Fruit fly (Drosophila melanogaster) whole organism, embryonic: Measurements from ENCODE around the gene Lip3.

Source experiments
- Antp ChIP-seq: fragments of 200-800 bp; sonication (Bioruptor generic); optimal IDR thresholded peaks from 3 replicates; lab custom pipeline; 2016; ENCODE audit warnings: missing biosample characterization, missing genetic modification characterization
- Asciz ChIP-seq: fragments of 200-800 bp; sonication (Bioruptor generic); optimal IDR thresholded peaks from 2 replicates; lab custom pipeline; 2017; ENCODE audit warnings: missing biosample characterization, mild to moderate bottlenecking, missing genetic modification characterization, missing genetic modification reagents
- CG10462 ChIP-seq: fragments of 200-800 bp; sonication (Bioruptor generic); optimal IDR thresholded peaks from 2 replicates; lab custom pipeline; 2016; ENCODE audit warnings: missing biosample characterization, missing genetic modification characterization
- CG12071 ChIP-seq: fragments of 200-800 bp; sonication (Bioruptor generic); optimal IDR thresholded peaks from 3 replicates; lab custom pipeline; 2018; ENCODE audit warnings: missing biosample characterization, mild to moderate bottlenecking, missing genetic modification characterization
- CG12104 ChIP-seq: fragments of 200-800 bp; sonication (Bioruptor generic); optimal IDR thresholded peaks from 3 replicates; lab custom pipeline; 2016; ENCODE audit warnings: missing biosample characterization, missing genetic modification characterization
- CG12236 ChIP-seq: fragments of 200-800 bp; sonication (Bioruptor generic); optimal IDR thresholded peaks from 2 replicates; lab custom pipeline; 2016; ENCODE audit warnings: missing biosample characterization, missing genetic modification characterization
- CG12391 ChIP-seq: fragments of 200-800 bp; sonication (Bioruptor generic); optimal IDR thresholded peaks from 3 replicates; lab custom pipeline; 2018; ENCODE audit warnings: missing biosample characterization, mild to moderate bottlenecking, missing genetic modification characterization, moderate library complexity
- CG16815 ChIP-seq: fragments of 200-800 bp; sonication (Bioruptor generic); optimal IDR thresholded peaks from 3 replicates; lab custom pipeline; 2017; ENCODE audit warnings: missing biosample characterization, mild to moderate bottlenecking, missing genetic modification characterization
- CG1792 ChIP-seq: fragments of 200-800 bp; sonication (Bioruptor generic); optimal IDR thresholded peaks from 2 replicates; lab custom pipeline; 2016; ENCODE audit warnings: missing biosample characterization, missing genetic modification characterization
- CG18619 ChIP-seq: fragments of 200-800 bp; sonication (Bioruptor generic); optimal IDR thresholded peaks from 3 replicates; lab custom pipeline; 2017; ENCODE audit warnings: missing biosample characterization, mild to moderate bottlenecking, missing genetic modification characterization
- CG2199 ChIP-seq: fragments of 200-800 bp; sonication (Bioruptor generic); IDR thresholded peaks from 3 replicates; pipeline ENCODE4 v1.3.6; 2022; ENCODE audit warnings: missing biosample characterization, missing genetic modification characterization
- CG31441 ChIP-seq: fragments of 200-800 bp; sonication (Bioruptor generic); IDR thresholded peaks from 2 replicates; pipeline ENCODE4 v1.3.6; 2022; ENCODE audit warnings: missing biosample characterization, missing genetic modification characterization
- CG3281 ChIP-seq: fragments of 200-800 bp; sonication (Bioruptor generic); optimal IDR thresholded peaks from 3 replicates; lab custom pipeline; 2017; ENCODE audit warnings: missing biosample characterization, mild to moderate bottlenecking, missing genetic modification characterization
- CG5180 ChIP-seq: fragments of 200-800 bp; sonication (Bioruptor generic); optimal IDR thresholded peaks from 3 replicates; lab custom pipeline; 2017; ENCODE audit warnings: missing biosample characterization, missing genetic modification characterization, mild to moderate bottlenecking, moderate library complexity, missing genetic modification reagents
- CG6683 ChIP-seq: fragments of 200-800 bp; sonication (Bioruptor generic); optimal IDR thresholded peaks from 2 replicates; lab custom pipeline; 2017; ENCODE audit warnings: missing biosample characterization, mild to moderate bottlenecking, missing genetic modification characterization, missing genetic modification reagents
- CG8388 ChIP-seq: fragments of 200-800 bp; sonication (Bioruptor generic); optimal IDR thresholded peaks from 2 replicates; lab custom pipeline; 2019; ENCODE audit warnings: missing biosample characterization, mild to moderate bottlenecking, missing genetic modification characterization, moderate library complexity
- CG8765 ChIP-seq: fragments of 200-800 bp; sonication (Bioruptor generic); IDR thresholded peaks from 2 replicates; pipeline ENCODE4 v1.3.6; 2022; ENCODE audit warnings: missing biosample characterization, missing genetic modification characterization
- CG8944 ChIP-seq: fragments of 200-800 bp; sonication (Bioruptor generic); optimal IDR thresholded peaks from 3 replicates; lab custom pipeline; 2016; ENCODE audit warnings: missing biosample characterization, missing genetic modification characterization
- CHES-1-like ChIP-seq: fragments of 200-800 bp; sonication (Bioruptor generic); optimal IDR thresholded peaks from 2 replicates; lab custom pipeline; 2016; ENCODE audit warnings: missing biosample characterization, missing genetic modification characterization
- Chrac-16 ChIP-seq: fragments of 200-800 bp; sonication (Bioruptor generic); optimal IDR thresholded peaks from 3 replicates; lab custom pipeline; 2016; ENCODE audit warnings: missing biosample characterization, missing genetic modification characterization
- Dip2 ChIP-seq: fragments of 200-800 bp; sonication (Bioruptor generic); IDR thresholded peaks from 2 replicates; pipeline ENCODE4 v1.3.6; 2022; ENCODE audit warnings: missing biosample characterization, missing genetic modification characterization
- E2f1 ChIP-seq: fragments of 200-800 bp; sonication (Bioruptor generic); IDR thresholded peaks from 2 replicates; pipeline ENCODE4 v1.3.6; 2022; ENCODE audit warnings: missing biosample characterization, missing genetic modification characterization
- Ets97D ChIP-seq: fragments of 200-800 bp; sonication (Bioruptor generic); optimal IDR thresholded peaks from 3 replicates; lab custom pipeline; 2016; ENCODE audit warnings: missing biosample characterization, missing genetic modification characterization
- HLH4C ChIP-seq: fragments of 200-800 bp; sonication (Bioruptor generic); IDR thresholded peaks from 3 replicates; pipeline ENCODE4 v1.3.6; 2022; ENCODE audit warnings: missing biosample characterization, missing genetic modification characterization; ENCODE audit not compliant: partially characterized antibody
- Hmr ChIP-seq: fragments of 200-800 bp; sonication (Bioruptor generic); optimal IDR thresholded peaks from 3 replicates; lab custom pipeline; 2017; ENCODE audit warnings: mild to moderate bottlenecking, missing biosample characterization, missing genetic modification reagents, missing genetic modification characterization
- NC2α ChIP-seq: fragments of 200-800 bp; sonication (Bioruptor generic); optimal IDR thresholded peaks from 2 replicates; lab custom pipeline; 2016; ENCODE audit warnings: missing biosample characterization, missing genetic modification characterization
- NFAT ChIP-seq: fragments of 200-800 bp; sonication (Bioruptor generic); IDR thresholded peaks from 2 replicates; pipeline ENCODE4 v1.3.6; 2022; ENCODE audit warnings: missing biosample characterization, missing genetic modification characterization
- Oli ChIP-seq: fragments of 200-800 bp; sonication (Bioruptor generic); optimal IDR thresholded peaks from 2 replicates; lab custom pipeline; 2018; ENCODE audit warnings: missing biosample characterization, mild to moderate bottlenecking, missing genetic modification characterization, moderate library complexity
- Tbp ChIP-seq: fragments of >200 bp; optimal IDR thresholded peaks from 2 replicates; lab custom pipeline; 2018; ENCODE audit warnings: missing biosample characterization, missing genetic modification characterization
- Xrp1 ChIP-seq: fragments of 200-800 bp; sonication (Bioruptor generic); IDR thresholded peaks from 2 replicates; pipeline ENCODE4 v1.3.6; 2022; ENCODE audit warnings: missing biosample characterization, missing genetic modification characterization
- br ChIP-seq: fragments of >200 bp; optimal IDR thresholded peaks from 2 replicates; lab custom pipeline; 2017
- btn ChIP-seq: fragments of 200-800 bp; sonication (Bioruptor generic); optimal IDR thresholded peaks from 2 replicates; lab custom pipeline; 2016; ENCODE audit warnings: missing biosample characterization, missing genetic modification characterization
- cas ChIP-seq: fragments of 200-800 bp; sonication (Bioruptor generic); IDR thresholded peaks from 2 replicates; pipeline ENCODE4 v1.3.6; 2022; ENCODE audit warnings: missing biosample characterization, missing genetic modification characterization
- ci ChIP-seq: fragments of 200-800 bp; sonication (Bioruptor generic); IDR thresholded peaks from 3 replicates; pipeline ENCODE4 v1.3.6; 2022; ENCODE audit warnings: missing biosample characterization, missing genetic modification characterization
- dimm ChIP-seq: fragments of 200-800 bp; sonication (Bioruptor generic); IDR thresholded peaks from 2 replicates; pipeline ENCODE4 v1.3.6; 2022; ENCODE audit warnings: missing biosample characterization, missing genetic modification characterization
- fd96Cb ChIP-seq: fragments of 200-800 bp; sonication (Bioruptor generic); optimal IDR thresholded peaks from 2 replicates; lab custom pipeline; 2018; ENCODE audit warnings: missing biosample characterization, mild to moderate bottlenecking, missing genetic modification characterization, moderate library complexity
- jumu ChIP-seq: fragments of 200-800 bp; sonication (Bioruptor generic); optimal IDR thresholded peaks from 3 replicates; lab custom pipeline; 2016; ENCODE audit warnings: missing biosample characterization, missing genetic modification characterization
- lmd ChIP-seq: fragments of 200-800 bp; sonication (Bioruptor generic); IDR thresholded peaks from 2 replicates; pipeline ENCODE4 v1.3.6; 2022; ENCODE audit warnings: missing biosample characterization, missing genetic modification characterization
- lola ChIP-seq, 3 experiments: fragments of >200 bp in 2 of 3; fragments of 200-800 bp in 1 of 3; sonication (Bioruptor generic) in 1 of 3; optimal IDR thresholded peaks; 2 replicates each; lab custom pipeline; 2017 to 2019; ENCODE audit warnings: missing biosample characterization in 3 of 3, missing genetic modification characterization in 3 of 3, mild to moderate bottlenecking in 1 of 3, moderate library complexity in 1 of 3
- pb ChIP-seq: fragments of 200-800 bp; sonication (Bioruptor generic); optimal IDR thresholded peaks from 3 replicates; lab custom pipeline; 2016; ENCODE audit warnings: missing biosample characterization, missing genetic modification characterization
- ranshi ChIP-seq: fragments of 200-800 bp; sonication (Bioruptor generic); IDR thresholded peaks from 2 replicates; pipeline ENCODE4 v1.3.6; 2022; ENCODE audit warnings: missing biosample characterization, missing genetic modification characterization
- ro ChIP-seq: fragments of 200-800 bp; sonication (Bioruptor generic); IDR thresholded peaks from 2 replicates; pipeline ENCODE4 v1.3.6; 2022; ENCODE audit warnings: missing biosample characterization, missing genetic modification characterization
- sens-2 ChIP-seq: fragments of 200-800 bp; sonication (Bioruptor generic); IDR thresholded peaks from 2 replicates; pipeline ENCODE4 v1.3.6; 2022; ENCODE audit warnings: missing biosample characterization, missing genetic modification characterization
- sqz ChIP-seq: fragments of 200-800 bp; sonication (Bioruptor generic); optimal IDR thresholded peaks from 3 replicates; lab custom pipeline; 2018; ENCODE audit warnings: missing biosample characterization, mild to moderate bottlenecking, missing genetic modification characterization
- sr ChIP-seq: fragments of 200-800 bp; sonication (Bioruptor generic); IDR thresholded peaks from 3 replicates; pipeline ENCODE4 v1.3.6; 2022; ENCODE audit warnings: missing biosample characterization, missing genetic modification characterization
- tll ChIP-seq, 2 experiments: fragments of 200-800 bp in 1 of 2; fragments of >200 bp in 1 of 2; sonication (Bioruptor generic) in 1 of 2; optimal IDR thresholded peaks; 2 replicates each; lab custom pipeline; 2017 to 2019; ENCODE audit warnings: missing biosample characterization in 2 of 2, missing genetic modification characterization in 2 of 2, mild to moderate bottlenecking in 1 of 2, moderate library complexity in 1 of 2
- trem ChIP-seq: fragments of 200-800 bp; optimal IDR thresholded peaks from 3 replicates; lab custom pipeline; 2019; ENCODE audit warnings: missing biosample characterization, mild to moderate bottlenecking, missing genetic modification characterization, moderate library complexity
- twi ChIP-seq: fragments of 200-800 bp; optimal IDR thresholded peaks from 2 replicates; lab custom pipeline; 2019; ENCODE audit warnings: missing biosample characterization, mild to moderate bottlenecking, missing genetic modification characterization, moderate library complexity
- vnd ChIP-seq: fragments of 200-800 bp; sonication (Bioruptor generic); IDR thresholded peaks from 3 replicates; pipeline ENCODE4 v1.3.6; 2022; ENCODE audit warnings: missing biosample characterization, missing genetic modification characterization; ENCODE audit not compliant: partially characterized antibody

Lip3 gene

dm6 chr3R:13400902-13401721, 29.4 kb upstream of the Lip3 start (continued):
- peak; percentile 91 for TF ChIP-seq CG8388 (GFP tag; lab: Kevin White, UChicago)
- peak; percentile 90 for TF ChIP-seq lmd (GFP tag; lab: Robert Waterston, UW)
- TF ChIP-seq CHES-1-like: peak; percentile 89
- peak; percentile 74 for TF ChIP-seq pb
- TF ChIP-seq CG12236 (GFP tag; lab: Kevin White, UChicago): peak; percentile 80
- TF ChIP-seq twi (tag; lab: Kevin White, UChicago): peak; percentile 80
- peak; percentile 87 for TF ChIP-seq CG16815
- TF ChIP-seq br: no peak
- TF ChIP-seq ro (GFP tag; lab: Robert Waterston, UW): peak; percentile 71; the same call in 1 of the 2 replicates
- TF ChIP-seq dimm (GFP tag; lab: Robert Waterston, UW): peak; percentile 11; the same call in 1 of the 2 replicates
- peak; percentile 86 for TF ChIP-seq CG10462 (GFP tag; lab: Kevin White, UChicago)
- TF ChIP-seq Chrac-16 (GFP tag; lab: Kevin White, UChicago): peak; percentile 89
- TF ChIP-seq CG1792 (GFP tag; lab: Kevin White, UChicago): peak; percentile 79
- TF ChIP-seq trem (tag; lab: Kevin White, UChicago): peak; percentile 88
- peak; percentile 88 for TF ChIP-seq E2f1
- TF ChIP-seq Ets97D (GFP tag; lab: Kevin White, UChicago): peak; percentile 50
- TF ChIP-seq Dip2 (GFP tag; lab: Robert Waterston, UW): no peak
- TF ChIP-seq lola (GFP tag; optimal IDR thresholded peaks at IDR 0.05; lab: Kevin White, UChicago): peak in 1 of 3 experiments; percentile 94
- peak; percentile 87 for TF ChIP-seq Hmr (GFP tag; lab: Kevin White, UChicago)
- no peak for TF ChIP-seq Tbp (GFP tag; lab: Kevin White, UChicago)
- peak; percentile 57 for TF ChIP-seq CG6683 (GFP tag; lab: Kevin White, UChicago)
- TF ChIP-seq vnd: no peak
- TF ChIP-seq cas (GFP tag; lab: Robert Waterston, UW): 0 out of 2 replicates have a peak, but pooled peaks have one; percentile 41
- TF ChIP-seq CG3281 (GFP tag; lab: Kevin White, UChicago): peak; percentile 84
- TF ChIP-seq CG31441: peak; percentile 90
- TF ChIP-seq CG12391: peak; percentile 95
- peak; percentile 86 for TF ChIP-seq CG8944 (GFP tag; lab: Kevin White, UChicago)
- peak; percentile 88 for TF ChIP-seq fd96Cb
- peak; percentile 89 for TF ChIP-seq CG18619 (GFP tag; lab: Kevin White, UChicago)
- peak; percentile 70 for TF ChIP-seq btn (GFP tag; lab: Kevin White, UChicago)
- peak; percentile 74; the same call in 1 of the 2 replicates for TF ChIP-seq ranshi (GFP tag; lab: Robert Waterston, UW)
- TF ChIP-seq CG12071 (GFP tag; lab: Kevin White, UChicago): peak; percentile 75
- no peak; the same call in 1 of the 2 replicates for TF ChIP-seq CG8765 (GFP tag; lab: Robert Waterston, UW)
- TF ChIP-seq sr (GFP tag; lab: Robert Waterston, UW): no peak
- peak; percentile 85 for TF ChIP-seq CG2199 (GFP tag; lab: Robert Waterston, UW)
- TF ChIP-seq NFAT (GFP tag; lab: Robert Waterston, UW): peak; percentile 58
- peak; percentile 72 for TF ChIP-seq CG5180 (GFP tag; lab: Kevin White, UChicago)
- peak; percentile 88 for TF ChIP-seq Antp (GFP tag; lab: Kevin White, UChicago)
- no peak for TF ChIP-seq tll (GFP tag; optimal IDR thresholded peaks at IDR 0.05; lab: Kevin White, UChicago)
- peak; percentile 87 for TF ChIP-seq ci (GFP tag; lab: Robert Waterston, UW)
- peak; percentile 88 for TF ChIP-seq Xrp1 (GFP tag; lab: Robert Waterston, UW)
- peak; percentile 84 for TF ChIP-seq Asciz
- TF ChIP-seq sqz (GFP tag; lab: Kevin White, UChicago): peak; percentile 53
- no peak for TF ChIP-seq HLH4C (GFP tag; lab: Robert Waterston, UW)
- peak; percentile 69 for TF ChIP-seq CG12104 (GFP tag; lab: Kevin White, UChicago)
- peak; percentile 81 for TF ChIP-seq jumu (GFP tag; lab: Kevin White, UChicago)
- peak; percentile 80 for TF ChIP-seq NC2α
- peak; percentile 75; the same call in 1 of the 2 replicates for TF ChIP-seq sens-2
- peak; percentile 96 for TF ChIP-seq Oli (tag; lab: Kevin White, UChicago)
